Worm (Caenorhabditis elegans) whole organism, late embryonic: Measurements from ENCODE around the gene srh-80.
A peak's percentile ranks its signal among the peaks of the same experiment; 100 is the strongest.

ENCODE experiments used
- C08G9.2 ChIP-seq: sonication (generic microtip); optimal IDR thresholded peaks from 2 replicates; lab custom pipeline; 2016; ENCODE audit warnings: mild to moderate bottlenecking, missing genetic modification characterization, moderate library complexity, missing compliant biosample characterization
- C38D4.7 ChIP-seq: fragments of 200-800 bp; sonication (Bioruptor generic); optimal IDR thresholded peaks from 2 replicates; lab custom pipeline; 2018; ENCODE audit warnings: mild to moderate bottlenecking, missing genetic modification characterization, moderate library complexity, missing compliant biosample characterization
- K02D7.2 ChIP-seq: sonication (generic microtip); optimal IDR thresholded peaks from 2 replicates; lab custom pipeline; 2017; ENCODE audit warnings: mild to moderate bottlenecking, missing genetic modification characterization, missing compliant biosample characterization
- K09A11.1 ChIP-seq: sonication (generic microtip); optimal IDR thresholded peaks from 2 replicates; lab custom pipeline; 2017; ENCODE audit warnings: antibody characterized with exemption, mild to moderate bottlenecking, missing genetic modification characterization, missing compliant biosample characterization; ENCODE audit not compliant: insufficient read depth
- T23F11.4 ChIP-seq: fragments of 200-800 bp; sonication (Bioruptor generic); optimal IDR thresholded peaks from 2 replicates; lab custom pipeline; 2018; ENCODE audit warnings: mild to moderate bottlenecking, missing genetic modification characterization, missing compliant biosample characterization
- ahr-1 ChIP-seq: sonication (generic microtip); optimal IDR thresholded peaks from 2 replicates; lab custom pipeline; 2016; ENCODE audit warnings: missing genetic modification characterization, missing compliant biosample characterization
- ama-1 ChIP-seq: fragments of 150-350 bp; optimal IDR thresholded peaks from 2 replicates; lab custom pipeline; 2014
- ceh-14 ChIP-seq: sonication (generic microtip); optimal IDR thresholded peaks from 2 replicates; lab custom pipeline; 2016; ENCODE audit warnings: missing genotype, missing genetic modification characterization, missing compliant biosample characterization
- ceh-18 ChIP-seq: sonication (generic microtip); optimal IDR thresholded peaks from 2 replicates; lab custom pipeline; 2016; ENCODE audit warnings: missing genetic modification characterization, missing compliant biosample characterization
- ceh-2 ChIP-seq: sonication (generic microtip); optimal IDR thresholded peaks from 2 replicates; lab custom pipeline; 2016; ENCODE audit warnings: missing genotype, missing genetic modification characterization, missing compliant biosample characterization
- ceh-22 ChIP-seq: sonication (generic microtip); optimal IDR thresholded peaks from 2 replicates; lab custom pipeline; 2017; ENCODE audit warnings: missing biosample characterization, missing genetic modification characterization
- ceh-30 ChIP-seq: fragments of 150-350 bp; optimal IDR thresholded peaks from 2 replicates; lab custom pipeline; 2014; ENCODE audit warnings: missing biosample characterization, missing genetic modification characterization
- ceh-31 ChIP-seq: sonication (generic microtip); optimal IDR thresholded peaks from 2 replicates; lab custom pipeline; 2016; ENCODE audit warnings: missing genetic modification characterization, missing compliant biosample characterization
- ceh-45 ChIP-seq: fragments of 200-800 bp; sonication (Bioruptor generic); IDR thresholded peaks from 2 replicates; pipeline ENCODE4 v1.3.6; 2022; ENCODE audit warnings: missing genetic modification reagents, missing genetic modification characterization, missing compliant biosample characterization
- ceh-48 ChIP-seq: sonication (generic microtip); optimal IDR thresholded peaks from 2 replicates; lab custom pipeline; 2016; ENCODE audit warnings: missing genetic modification characterization, inconsistent platforms, missing compliant biosample characterization
- ceh-6 ChIP-seq: fragments of 200-800 bp; sonication (Bioruptor generic); optimal IDR thresholded peaks from 2 replicates; lab custom pipeline; 2018; ENCODE audit warnings: mild to moderate bottlenecking, missing genetic modification characterization, missing compliant biosample characterization
- ceh-9 ChIP-seq: sonication (generic microtip); optimal IDR thresholded peaks from 2 replicates; lab custom pipeline; 2016; ENCODE audit warnings: mild to moderate bottlenecking, missing genetic modification characterization, inconsistent platforms, missing compliant biosample characterization
- che-1 ChIP-seq: sonication (generic microtip); optimal IDR thresholded peaks from 2 replicates; lab custom pipeline; 2016; ENCODE audit warnings: mild to moderate bottlenecking, missing genetic modification characterization, missing compliant biosample characterization
- dve-1 ChIP-seq: sonication (generic microtip); optimal IDR thresholded peaks from 2 replicates; lab custom pipeline; 2017; ENCODE audit warnings: antibody characterized with exemption, mild to moderate bottlenecking, missing genetic modification characterization, missing compliant biosample characterization
- ets-4 ChIP-seq: sonication (generic microtip); optimal IDR thresholded peaks from 2 replicates; lab custom pipeline; 2016; ENCODE audit warnings: missing genetic modification characterization, missing compliant biosample characterization
- fkh-10 ChIP-seq: fragments of 150-350 bp; optimal IDR thresholded peaks from 2 replicates; lab custom pipeline; 2014; ENCODE audit warnings: missing biosample characterization, missing genetic modification reagents, missing genetic modification characterization
- fkh-6 ChIP-seq: sonication (generic microtip); optimal IDR thresholded peaks from 2 replicates; lab custom pipeline; 2016; ENCODE audit warnings: missing genetic modification characterization, missing compliant biosample characterization
- gmeb-2 ChIP-seq: sonication (generic microtip); optimal IDR thresholded peaks from 2 replicates; lab custom pipeline; 2016; ENCODE audit warnings: missing genetic modification characterization, inconsistent platforms, missing compliant biosample characterization
- hlh-13 ChIP-seq: fragments of 200-800 bp; sonication (Bioruptor generic); optimal IDR thresholded peaks from 2 replicates; lab custom pipeline; 2018; ENCODE audit warnings: mild to moderate bottlenecking, missing genetic modification characterization, missing compliant biosample characterization
- lim-6 ChIP-seq: sonication (generic microtip); optimal IDR thresholded peaks from 2 replicates; lab custom pipeline; 2016; ENCODE audit warnings: missing genetic modification characterization, missing compliant biosample characterization
- lin-11 ChIP-seq: fragments of 200-800 bp; sonication (Bioruptor generic); optimal IDR thresholded peaks from 2 replicates; lab custom pipeline; 2018; ENCODE audit warnings: mild to moderate bottlenecking, missing genetic modification characterization, missing compliant biosample characterization
- madf-2 ChIP-seq: sonication (generic microtip); optimal IDR thresholded peaks from 2 replicates; lab custom pipeline; 2017; ENCODE audit warnings: missing genetic modification characterization, missing compliant biosample characterization
- nfya-1 ChIP-seq: sonication (generic microtip); optimal IDR thresholded peaks from 2 replicates; lab custom pipeline; 2017; ENCODE audit warnings: missing genetic modification characterization, mild to moderate bottlenecking, missing compliant biosample characterization, antibody characterized with exemption, moderate library complexity
- nhr-11 ChIP-seq: fragments of 150-350 bp; optimal IDR thresholded peaks from 2 replicates; lab custom pipeline; 2014; ENCODE audit warnings: missing biosample characterization, missing genetic modification characterization
- pag-3 ChIP-seq: sonication (generic microtip); optimal IDR thresholded peaks from 2 replicates; lab custom pipeline; 2016; ENCODE audit warnings: missing compliant biosample characterization, missing genetic modification characterization, borderline replicate concordance
- pat-9 ChIP-seq: fragments of 200-800 bp; sonication (Bioruptor generic); optimal IDR thresholded peaks from 2 replicates; lab custom pipeline; 2018; ENCODE audit warnings: mild to moderate bottlenecking, missing genetic modification characterization, moderate library complexity, missing compliant biosample characterization
- pax-1 ChIP-seq: fragments of 150-350 bp; optimal IDR thresholded peaks from 2 replicates; lab custom pipeline; 2014; ENCODE audit warnings: missing biosample characterization, missing genetic modification characterization
- pha-4 ChIP-seq: fragments of 150-350 bp; optimal IDR thresholded peaks from 2 replicates; lab custom pipeline; 2018; ENCODE audit warnings: missing biosample characterization, missing genetic modification reagents, missing genetic modification characterization
- pqm-1 ChIP-seq: sonication (generic microtip); optimal IDR thresholded peaks from 2 replicates; lab custom pipeline; 2016; ENCODE audit warnings: missing genetic modification characterization, missing compliant biosample characterization
- ref-2 ChIP-seq: sonication (generic microtip); optimal IDR thresholded peaks from 2 replicates; lab custom pipeline; 2016; ENCODE audit warnings: missing genetic modification characterization, missing compliant biosample characterization
- sox-4 ChIP-seq: sonication (generic microtip); optimal IDR thresholded peaks from 2 replicates; lab custom pipeline; 2017; ENCODE audit warnings: mild to moderate bottlenecking, missing genetic modification characterization, inconsistent platforms, missing compliant biosample characterization
- tbx-7 ChIP-seq: sonication (generic microtip); optimal IDR thresholded peaks from 2 replicates; lab custom pipeline; 2016; ENCODE audit warnings: missing genotype, missing genetic modification characterization, missing compliant biosample characterization
- unc-55 ChIP-seq: sonication (generic microtip); optimal IDR thresholded peaks from 2 replicates; lab custom pipeline; 2017; ENCODE audit warnings: missing biosample characterization, missing genetic modification reagents, missing genetic modification characterization
- ztf-16 ChIP-seq: sonication (generic microtip); optimal IDR thresholded peaks from 2 replicates; lab custom pipeline; 2017; ENCODE audit warnings: missing genetic modification characterization, missing compliant biosample characterization

srh-80 gene

ce11 chrV:246097-246496, 26.4 kb downstream of the srh-80 start, which contains the start of gene kin-34:
kin-34 (minus strand) TSS chrV:246197.
- TF ChIP-seq K09A11.1 (tag; lab: Kevin White, UChicago) (no peak), pag-3 (no peak), C38D4.7 (GFP tag; lab: Kevin White, UChicago) (no peak), nhr-11 (tag; lab: Kevin White, UChicago) (no peak), nfya-1 (tag; lab: Kevin White, UChicago) (no peak), pha-4 (tag; lab: Kevin White, UChicago) (no peak), gmeb-2 (tag; lab: Kevin White, UChicago) (no peak), ceh-48 (tag; lab: Kevin White, UChicago) (no peak), pat-9 (tag; lab: Kevin White, UChicago) (no peak), tbx-7 (tag; lab: Kevin White, UChicago) (no peak), ceh-18 (tag; lab: Kevin White, UChicago) (no peak)

- peak; percentile 92 for TF ChIP-seq nfya-1 (tag; lab: Kevin White, UChicago)
- no peak for TF ChIP-seq ceh-31
- no peak for TF ChIP-seq ceh-6 (GFP tag; lab: Kevin White, UChicago)
- TF ChIP-seq nhr-11 (tag; lab: Kevin White, UChicago): no peak
- TF ChIP-seq lin-11 (tag; lab: Kevin White, UChicago): no peak
Measured at ce11 chrV:247576-247975, 27.8 kb downstream of the srh-80 start.

- TF ChIP-seq ceh-22 (tag; lab: Kevin White, UChicago) (no peak), madf-2 (tag; lab: Kevin White, UChicago) (no peak), dve-1 (tag; lab: Kevin White, UChicago) (peak; percentile 65), C08G9.2 (no peak), ztf-16 (tag; lab: Kevin White, UChicago) (no peak)
Measured at ce11 chrV:248636-249035, 28.9 kb downstream of the srh-80 start.

DNA sequence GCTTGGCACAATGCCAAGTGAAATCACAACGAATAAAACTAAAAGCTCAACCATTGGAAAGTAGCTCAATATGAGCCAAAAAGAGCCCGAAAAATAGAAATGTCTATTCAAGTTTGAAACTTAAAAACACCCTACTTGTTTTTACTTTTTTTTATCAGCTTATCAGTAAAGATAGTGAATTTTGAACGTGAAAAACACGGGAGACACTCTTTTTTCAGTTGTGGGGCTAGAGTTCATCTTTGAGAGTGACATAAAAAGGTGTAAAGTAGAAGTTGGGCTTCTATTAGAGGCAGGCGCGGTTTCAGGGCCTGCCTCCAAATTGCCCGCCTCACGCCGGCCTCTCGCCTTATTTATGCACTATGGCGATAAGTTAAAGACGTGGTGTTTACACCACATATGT, 31.9 kb downstream of the srh-80 start, which contains the start of gene oac-39:
oac-39 (minus strand) TSS at position 101 of the 400 bp plus-strand sequence.
- TF ChIP-seq ref-2 (tag; lab: Kevin White, UChicago) (no peak), ceh-18 (tag; lab: Kevin White, UChicago) (no peak), ahr-1 (tag; lab: Kevin White, UChicago) (no peak), ets-4 (no peak), ama-1 (lab: Kevin White, UChicago) (no peak), pqm-1 (no peak), hlh-13 (GFP tag; lab: Kevin White, UChicago) (no peak), unc-55 (no peak), ceh-14 (tag; lab: Kevin White, UChicago) (no peak), ceh-30 (tag; lab: Kevin White, UChicago) (no peak), che-1 (no peak), C38D4.7 (GFP tag; lab: Kevin White, UChicago) (no peak), T23F11.4 (GFP tag; lab: Kevin White, UChicago) (no peak), gmeb-2 (tag; lab: Kevin White, UChicago) (no peak), lim-6 (tag; lab: Kevin White, UChicago) (no peak)

- TF ChIP-seq ztf-16 (tag; lab: Kevin White, UChicago) (no peak), sox-4 (tag; lab: Kevin White, UChicago) (no peak), ceh-9 (tag; lab: Kevin White, UChicago) (no peak), K02D7.2 (tag; lab: Kevin White, UChicago) (no peak), C08G9.2 (no peak), fkh-6 (tag; lab: Kevin White, UChicago) (no peak), ceh-45 (no peak), ceh-18 (tag; lab: Kevin White, UChicago) (no peak), ceh-48 (tag; lab: Kevin White, UChicago) (no peak), pax-1 (no peak), C38D4.7 (GFP tag; lab: Kevin White, UChicago) (no peak), ceh-6 (GFP tag; lab: Kevin White, UChicago) (no peak), che-1 (no peak), nhr-11 (tag; lab: Kevin White, UChicago) (no peak), hlh-13 (GFP tag; lab: Kevin White, UChicago) (no peak), ceh-2 (tag; lab: Kevin White, UChicago) (no peak), fkh-10 (GFP tag; lab: Kevin White, UChicago) (no peak), K09A11.1 (tag; lab: Kevin White, UChicago) (no peak)
- TF ChIP-seq, all 69 proteins: peak for 0
Measured at ce11 chrV:254591-254990, 34.9 kb downstream of the srh-80 start, which contains the start of gene str-121. str-121 (minus strand) TSS chrV:254691.
